Worm (Caenorhabditis elegans) whole organism, late embryonic: ENCODE measurements around the gene ugt-43.

Experiments
- K02D7.2 ChIP-seq: sonication (generic microtip); optimal IDR thresholded peaks from 2 replicates; lab custom pipeline; 2017; ENCODE audit warnings: mild to moderate bottlenecking, missing genetic modification characterization, missing compliant biosample characterization
- Y22D7AL.16 ChIP-seq: sonication (generic microtip); optimal IDR thresholded peaks from 2 replicates; lab custom pipeline; 2016; ENCODE audit warnings: missing genetic modification characterization, missing compliant biosample characterization
- ahr-1 ChIP-seq: sonication (generic microtip); optimal IDR thresholded peaks from 2 replicates; lab custom pipeline; 2016; ENCODE audit warnings: missing genetic modification characterization, missing compliant biosample characterization
- ceh-18 ChIP-seq: sonication (generic microtip); optimal IDR thresholded peaks from 2 replicates; lab custom pipeline; 2016; ENCODE audit warnings: missing genetic modification characterization, missing compliant biosample characterization
- ceh-2 ChIP-seq: sonication (generic microtip); optimal IDR thresholded peaks from 2 replicates; lab custom pipeline; 2016; ENCODE audit warnings: missing genotype, missing genetic modification characterization, missing compliant biosample characterization
- ceh-24 ChIP-seq: sonication (generic microtip); optimal IDR thresholded peaks from 2 replicates; lab custom pipeline; 2016; ENCODE audit warnings: mild to moderate bottlenecking, missing genetic modification characterization, missing compliant biosample characterization
- ceh-31 ChIP-seq: sonication (generic microtip); optimal IDR thresholded peaks from 2 replicates; lab custom pipeline; 2016; ENCODE audit warnings: missing genetic modification characterization, missing compliant biosample characterization
- ceh-45 ChIP-seq: fragments of 200-800 bp; sonication (Bioruptor generic); IDR thresholded peaks from 2 replicates; pipeline ENCODE4 v1.3.6; 2022; ENCODE audit warnings: missing genetic modification reagents, missing genetic modification characterization, missing compliant biosample characterization
- ceh-48 ChIP-seq: sonication (generic microtip); optimal IDR thresholded peaks from 2 replicates; lab custom pipeline; 2016; ENCODE audit warnings: missing genetic modification characterization, inconsistent platforms, missing compliant biosample characterization
- ceh-6 ChIP-seq: fragments of 200-800 bp; sonication (Bioruptor generic); optimal IDR thresholded peaks from 2 replicates; lab custom pipeline; 2018; ENCODE audit warnings: mild to moderate bottlenecking, missing genetic modification characterization, missing compliant biosample characterization
- che-1 ChIP-seq: sonication (generic microtip); optimal IDR thresholded peaks from 2 replicates; lab custom pipeline; 2016; ENCODE audit warnings: mild to moderate bottlenecking, missing genetic modification characterization, missing compliant biosample characterization
- dmd-4 ChIP-seq: sonication (generic microtip); optimal IDR thresholded peaks from 2 replicates; lab custom pipeline; 2016; ENCODE audit warnings: borderline replicate concordance, missing genetic modification characterization, missing compliant biosample characterization
- elt-4 ChIP-seq: sonication (generic microtip); optimal IDR thresholded peaks from 2 replicates; lab custom pipeline; 2016; ENCODE audit warnings: missing genetic modification characterization, missing compliant biosample characterization
- eyg-1 ChIP-seq: sonication (generic microtip); optimal IDR thresholded peaks from 2 replicates; lab custom pipeline; 2016; ENCODE audit warnings: missing genotype, missing genetic modification characterization, missing compliant biosample characterization
- fkh-10 ChIP-seq: fragments of 150-350 bp; optimal IDR thresholded peaks from 2 replicates; lab custom pipeline; 2014; ENCODE audit warnings: missing biosample characterization, missing genetic modification reagents, missing genetic modification characterization
- hlh-13 ChIP-seq: fragments of 200-800 bp; sonication (Bioruptor generic); optimal IDR thresholded peaks from 2 replicates; lab custom pipeline; 2018; ENCODE audit warnings: mild to moderate bottlenecking, missing genetic modification characterization, missing compliant biosample characterization
- hlh-15 ChIP-seq: sonication (generic microtip); optimal IDR thresholded peaks from 2 replicates; lab custom pipeline; 2016; ENCODE audit warnings: missing genetic modification characterization, missing compliant biosample characterization
- hlh-30 ChIP-seq: sonication (generic microtip); optimal IDR thresholded peaks from 2 replicates; lab custom pipeline; 2017; ENCODE audit warnings: antibody characterized with exemption, missing genetic modification characterization, missing compliant biosample characterization; ENCODE audit not compliant: insufficient read depth
- hlh-6 ChIP-seq: sonication (generic microtip); optimal IDR thresholded peaks from 2 replicates; lab custom pipeline; 2016; ENCODE audit warnings: missing genotype, missing genetic modification characterization, missing compliant biosample characterization
- hlh-8 ChIP-seq: sonication (generic microtip); optimal IDR thresholded peaks from 2 replicates; lab custom pipeline; 2016; ENCODE audit warnings: missing genotype, missing genetic modification characterization, missing compliant biosample characterization
- lim-6 ChIP-seq: sonication (generic microtip); optimal IDR thresholded peaks from 2 replicates; lab custom pipeline; 2016; ENCODE audit warnings: missing genetic modification characterization, missing compliant biosample characterization
- madf-2 ChIP-seq: sonication (generic microtip); optimal IDR thresholded peaks from 2 replicates; lab custom pipeline; 2017; ENCODE audit warnings: missing genetic modification characterization, missing compliant biosample characterization
- nhr-11 ChIP-seq: fragments of 150-350 bp; optimal IDR thresholded peaks from 2 replicates; lab custom pipeline; 2014; ENCODE audit warnings: missing biosample characterization, missing genetic modification characterization
- nhr-232 ChIP-seq: sonication (generic microtip); optimal IDR thresholded peaks from 2 replicates; lab custom pipeline; 2016; ENCODE audit warnings: missing genetic modification characterization, missing compliant biosample characterization
- npax-4 ChIP-seq: sonication (generic microtip); optimal IDR thresholded peaks from 2 replicates; lab custom pipeline; 2016; ENCODE audit warnings: missing genetic modification characterization, missing compliant biosample characterization
- pag-3 ChIP-seq: sonication (generic microtip); optimal IDR thresholded peaks from 2 replicates; lab custom pipeline; 2016; ENCODE audit warnings: missing compliant biosample characterization, missing genetic modification characterization, borderline replicate concordance
- pat-9 ChIP-seq: fragments of 200-800 bp; sonication (Bioruptor generic); optimal IDR thresholded peaks from 2 replicates; lab custom pipeline; 2018; ENCODE audit warnings: mild to moderate bottlenecking, missing genetic modification characterization, moderate library complexity, missing compliant biosample characterization
- pax-1 ChIP-seq: fragments of 150-350 bp; optimal IDR thresholded peaks from 2 replicates; lab custom pipeline; 2014; ENCODE audit warnings: missing biosample characterization, missing genetic modification characterization
- pqm-1 ChIP-seq: sonication (generic microtip); optimal IDR thresholded peaks from 2 replicates; lab custom pipeline; 2016; ENCODE audit warnings: missing genetic modification characterization, missing compliant biosample characterization
- ref-2 ChIP-seq: sonication (generic microtip); optimal IDR thresholded peaks from 2 replicates; lab custom pipeline; 2016; ENCODE audit warnings: missing genetic modification characterization, missing compliant biosample characterization
- rnt-1 ChIP-seq: sonication (generic microtip); optimal IDR thresholded peaks from 2 replicates; lab custom pipeline; 2016; ENCODE audit warnings: missing genetic modification characterization, missing compliant biosample characterization
- syd-9 ChIP-seq: sonication (generic microtip); optimal IDR thresholded peaks from 2 replicates; lab custom pipeline; 2016; ENCODE audit warnings: mild to moderate bottlenecking, missing genetic modification characterization, moderate library complexity, missing compliant biosample characterization
- tbx-7 ChIP-seq: sonication (generic microtip); optimal IDR thresholded peaks from 2 replicates; lab custom pipeline; 2016; ENCODE audit warnings: missing genotype, missing genetic modification characterization, missing compliant biosample characterization
- unc-3 ChIP-seq, 2 experiments: fragments of 200-800 bp in 1 of 2; sonication (Bioruptor generic) in 1 of 2; sonication (generic microtip) in 1 of 2; conservative IDR thresholded peaks in 1 of 2; optimal IDR thresholded peaks in 1 of 2; 2 replicates each; pipeline versions ENCODE4 v1.3.6 to Lab custom; 2016 to 2022; ENCODE audit warnings: missing compliant biosample characterization in 2 of 2, missing genetic modification characterization in 2 of 2, missing genetic modification reagents in 1 of 2
- unc-55 ChIP-seq: sonication (generic microtip); optimal IDR thresholded peaks from 2 replicates; lab custom pipeline; 2017; ENCODE audit warnings: missing biosample characterization, missing genetic modification reagents, missing genetic modification characterization

The ugt-43 gene

ce11 chrIV:10449799-10450198 lies 14.6 kb upstream of the ugt-43 start, which contains the start of gene F13B12.4:
TSS of gene F13B12.4 (minus strand) at chrIV:10449899.
- no peak for TF ChIP-seq ref-2
- TF ChIP-seq pax-1 (tag; lab: Kevin White, UChicago) = no peak
- no peak for TF ChIP-seq hlh-8 (tag; lab: Kevin White, UChicago)
- no peak for TF ChIP-seq hlh-13
- no peak for TF ChIP-seq ceh-6 (GFP tag; lab: Kevin White, UChicago)
- no peak for TF ChIP-seq ceh-24 (tag; lab: Kevin White, UChicago)
- TF ChIP-seq dmd-4 (tag; lab: Kevin White, UChicago) = no peak
- TF ChIP-seq lim-6 (tag; lab: Kevin White, UChicago) = no peak
- no peak for TF ChIP-seq nhr-11 (tag; lab: Kevin White, UChicago)
- no peak for TF ChIP-seq ahr-1 (tag; lab: Kevin White, UChicago)
- no peak for TF ChIP-seq che-1 (tag; lab: Kevin White, UChicago)
- no peak for TF ChIP-seq rnt-1 (tag; lab: Kevin White, UChicago)
- TF ChIP-seq madf-2 (tag; lab: Kevin White, UChicago) = no peak
- TF ChIP-seq pat-9 = no peak
- no peak for TF ChIP-seq K02D7.2 (tag; lab: Kevin White, UChicago)
- TF ChIP-seq tbx-7 (tag; lab: Kevin White, UChicago) = no peak

ce11 chrIV:10453001-10453400 lies 11.4 kb upstream of the ugt-43 start, which contains the start of gene F01D4.8:
TSS of gene F01D4.8 (minus strand) at chrIV:10453101.
- TF ChIP-seq ceh-18 (tag; lab: Kevin White, UChicago) = no peak
- no peak for TF ChIP-seq pqm-1 (tag; lab: Kevin White, UChicago)
- no peak for TF ChIP-seq nhr-232
- TF ChIP-seq npax-4 (tag; lab: Kevin White, UChicago) = no peak
- no peak for TF ChIP-seq hlh-15 (tag; lab: Kevin White, UChicago)
- TF ChIP-seq, all 69 proteins: peak for 0

- no peak for TF ChIP-seq ref-2
- TF ChIP-seq hlh-8 (tag; lab: Kevin White, UChicago) = no peak
- TF ChIP-seq ceh-31 = no peak
- no peak for TF ChIP-seq ceh-18 (tag; lab: Kevin White, UChicago)
- no peak for TF ChIP-seq unc-3 (GFP tag; conservative IDR thresholded peaks at IDR 0.05; lab: Robert Waterston, UW)
- TF ChIP-seq unc-3 (tag; optimal IDR thresholded peaks at IDR 0.05; lab: Kevin White, UChicago) = no peak
- no peak for TF ChIP-seq ceh-2 (tag; lab: Kevin White, UChicago)
- TF ChIP-seq ceh-6 (GFP tag; lab: Kevin White, UChicago) = no peak
- TF ChIP-seq eyg-1 (tag; lab: Kevin White, UChicago) = no peak
These were observed 7.3 kb upstream of the ugt-43 start, which contains the start of gene srb-17 for ce11 chrIV:10457137-10457536. TSS of gene srb-17 (minus strand) at chrIV:10457237.

ce11 chrIV:10461767-10462166 lies 2.6 kb upstream of the ugt-43 start, which contains the start of gene mec-3:
TSS of gene mec-3 (minus strand) at chrIV:10461867.
- TF ChIP-seq hlh-6 = no peak
- TF ChIP-seq fkh-10 (GFP tag; lab: Kevin White, UChicago) = no peak
- no peak for TF ChIP-seq ceh-45
- TF ChIP-seq syd-9 (tag; lab: Kevin White, UChicago) = no peak
- TF ChIP-seq hlh-30 = no peak
- TF ChIP-seq madf-2 (tag; lab: Kevin White, UChicago) = no peak
- no peak for TF ChIP-seq Y22D7AL.16 (tag; lab: Kevin White, UChicago)
- TF ChIP-seq lim-6 (tag; lab: Kevin White, UChicago) = no peak
- no peak for TF ChIP-seq unc-55 (GFP tag; lab: Kevin White, UChicago)
- TF ChIP-seq pax-1 (tag; lab: Kevin White, UChicago) = no peak
- no peak for TF ChIP-seq nhr-232
- TF ChIP-seq ceh-48 = no peak
- TF ChIP-seq elt-4 (tag; lab: Kevin White, UChicago) = no peak
- no peak for TF ChIP-seq ref-2
- no peak for TF ChIP-seq pag-3 (tag; lab: Kevin White, UChicago)
